Worm (Caenorhabditis elegans): ENCODE data around the gene acs-9.

DNA sequence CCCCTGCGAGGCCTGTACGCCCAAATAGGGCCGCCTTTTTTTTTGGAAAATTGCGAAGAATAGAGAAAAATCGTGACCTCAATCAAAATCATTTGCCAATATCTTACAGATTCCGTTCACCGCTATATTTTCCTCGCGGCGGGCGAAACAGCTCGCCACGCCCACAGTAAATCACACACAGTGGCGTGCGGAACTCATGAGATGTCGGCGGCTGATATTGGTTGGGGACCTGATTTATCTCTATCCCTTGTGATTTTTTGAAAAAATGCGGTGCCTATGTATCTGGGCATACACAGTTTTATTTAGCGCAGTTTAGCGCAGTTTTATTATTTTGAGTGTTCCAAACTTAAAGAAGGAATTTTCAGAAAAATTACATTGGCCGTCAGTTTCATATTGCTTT, 45.0 kb upstream of the acs-9 start:
- no peak for TF ChIP-seq aly-1 (tag; optimal IDR thresholded peaks at IDR 0.05)
- no peak for TF ChIP-seq ama-1 (optimal IDR thresholded peaks at IDR 0.05)
- no peak for TF ChIP-seq hnd-1 (tag; optimal IDR thresholded peaks at IDR 0.05)
- no peak for TF ChIP-seq F13C5.2 (tag; optimal IDR thresholded peaks at IDR 0.05)
- TF ChIP-seq flt-1 (GFP tag; IDR thresholded peaks at IDR 0.05) = no peak
- TF ChIP-seq pes-1 (GFP tag; IDR thresholded peaks at IDR 0.05) = no peak
- TF ChIP-seq tbx-37 (GFP tag; conservative IDR thresholded peaks at IDR 0.05) = no peak
- TF ChIP-seq hmbx-1 (tag; optimal IDR thresholded peaks at IDR 0.05) = no peak
- TF ChIP-seq B0310.2 (tag; optimal IDR thresholded peaks at IDR 0.05) = no peak
